Fruit fly (Drosophila melanogaster) whole organism, embryonic: ENCODE data around the gene cry.

Experiments
- ATbp ChIP-seq: fragments of 200-800 bp; sonication (Bioruptor generic); optimal IDR thresholded peaks from 2 replicates; lab custom pipeline; 2017; ENCODE audit warnings: missing biosample characterization, mild to moderate bottlenecking, missing genetic modification characterization, missing genetic modification reagents
- Abd-B ChIP-seq: fragments of 200-800 bp; sonication (Bioruptor generic); optimal IDR thresholded peaks from 2 replicates; lab custom pipeline; 2018; ENCODE audit warnings: missing biosample characterization, mild to moderate bottlenecking, missing genetic modification characterization, moderate library complexity
- Atf6 ChIP-seq: fragments of 200-800 bp; sonication (Bioruptor generic); IDR thresholded peaks from 2 replicates; pipeline ENCODE4 v1.3.6; 2022; ENCODE audit warnings: missing biosample characterization, missing genetic modification characterization
- CG10147 ChIP-seq: fragments of 200-800 bp; sonication (Bioruptor generic); optimal IDR thresholded peaks from 2 replicates; lab custom pipeline; 2019; ENCODE audit warnings: missing biosample characterization, mild to moderate bottlenecking, missing genetic modification characterization, moderate library complexity
- CG10654 ChIP-seq: fragments of 200-800 bp; sonication (Bioruptor generic); optimal IDR thresholded peaks from 2 replicates; lab custom pipeline; 2016; ENCODE audit warnings: missing biosample characterization, missing genetic modification characterization
- CG11456 ChIP-seq: fragments of 200-800 bp; sonication (Bioruptor generic); IDR thresholded peaks from 3 replicates; pipeline ENCODE4 v1.3.6; 2022; ENCODE audit warnings: missing biosample characterization, missing genetic modification characterization
- CG1602 ChIP-seq: fragments of 200-800 bp; sonication (Bioruptor generic); optimal IDR thresholded peaks from 3 replicates; lab custom pipeline; 2016; ENCODE audit warnings: missing biosample characterization, missing genetic modification characterization
- CG16813 ChIP-seq: fragments of 200-800 bp; sonication (Bioruptor generic); IDR thresholded peaks from 3 replicates; pipeline ENCODE4 v1.3.6; 2022; ENCODE audit warnings: missing biosample characterization, missing genetic modification characterization; ENCODE audit not compliant: partially characterized antibody
- CG18262 ChIP-seq: fragments of 200-800 bp; optimal IDR thresholded peaks from 3 replicates; lab custom pipeline; 2019; ENCODE audit warnings: missing biosample characterization, mild to moderate bottlenecking, missing genetic modification characterization, moderate library complexity
- CG3281 ChIP-seq: fragments of 200-800 bp; sonication (Bioruptor generic); optimal IDR thresholded peaks from 3 replicates; lab custom pipeline; 2017; ENCODE audit warnings: missing biosample characterization, mild to moderate bottlenecking, missing genetic modification characterization
- CG34422 ChIP-seq: fragments of 200-800 bp; sonication (Bioruptor generic); IDR thresholded peaks from 3 replicates; pipeline ENCODE4 v1.3.6; 2022; ENCODE audit warnings: missing biosample characterization, missing genetic modification characterization
- CG4424 ChIP-seq: fragments of 200-800 bp; sonication (Bioruptor generic); optimal IDR thresholded peaks from 3 replicates; lab custom pipeline; 2016; ENCODE audit warnings: missing biosample characterization, missing genetic modification characterization
- CG6765 ChIP-seq: fragments of 200-800 bp; sonication (Bioruptor generic); optimal IDR thresholded peaks from 3 replicates; lab custom pipeline; 2017; ENCODE audit warnings: missing biosample characterization, mild to moderate bottlenecking, missing genetic modification characterization
- CG7839 ChIP-seq: fragments of 200-800 bp; sonication (Bioruptor generic); optimal IDR thresholded peaks from 3 replicates; lab custom pipeline; 2018; ENCODE audit warnings: missing biosample characterization, mild to moderate bottlenecking, missing genetic modification characterization, moderate library complexity
- CG7928 ChIP-seq: fragments of 200-800 bp; sonication (Bioruptor generic); optimal IDR thresholded peaks from 2 replicates; lab custom pipeline; 2017; ENCODE audit warnings: missing biosample characterization, mild to moderate bottlenecking, missing genetic modification characterization
- CG9727 ChIP-seq: fragments of 200-800 bp; sonication (Bioruptor generic); optimal IDR thresholded peaks from 3 replicates; lab custom pipeline; 2017; ENCODE audit warnings: missing biosample characterization, mild to moderate bottlenecking, missing genetic modification characterization
- E2f2 ChIP-seq: fragments of 200-800 bp; sonication (Bioruptor generic); IDR thresholded peaks from 2 replicates; pipeline ENCODE4 v1.3.6; 2022; ENCODE audit warnings: missing biosample characterization, missing genetic modification characterization
- Ets65A ChIP-seq: fragments of 200-800 bp; sonication (Bioruptor generic); peaks from one replicate; lab custom pipeline; 2016; ENCODE audit warnings: missing biosample characterization, missing genetic modification characterization
- Hr51 ChIP-seq, 2 experiments: fragments of 200-800 bp; sonication (Bioruptor generic); optimal IDR thresholded peaks; 2 replicates in 1 of 2; 3 replicates in 1 of 2; lab custom pipeline; 2016 to 2018; ENCODE audit warnings: missing biosample characterization in 2 of 2, missing genetic modification characterization in 2 of 2, mild to moderate bottlenecking in 1 of 2, moderate library complexity in 1 of 2
- NFAT ChIP-seq: fragments of 200-800 bp; sonication (Bioruptor generic); IDR thresholded peaks from 2 replicates; pipeline ENCODE4 v1.3.6; 2022; ENCODE audit warnings: missing biosample characterization, missing genetic modification characterization
- Neu2 ChIP-seq: fragments of 200-800 bp; sonication (Bioruptor generic); optimal IDR thresholded peaks from 3 replicates; lab custom pipeline; 2016; ENCODE audit warnings: missing biosample characterization, missing genetic modification characterization, borderline replicate concordance
- Rfx ChIP-seq: fragments of 200-800 bp; sonication (Bioruptor generic); IDR thresholded peaks from 2 replicates; pipeline ENCODE4 v1.3.6; 2022; ENCODE audit warnings: missing biosample characterization, missing genetic modification characterization
- Scr ChIP-seq: fragments of 200-800 bp; sonication (Bioruptor generic); IDR thresholded peaks from 2 replicates; pipeline ENCODE4 v1.3.6; 2022; ENCODE audit warnings: missing biosample characterization, missing genetic modification characterization; ENCODE audit not compliant: partially characterized antibody
- Stat92E ChIP-seq, 3 experiments: fragments of >200 bp in 2 of 3; fragments of 200-800 bp in 1 of 3; sonication (Bioruptor generic) in 1 of 3; optimal IDR thresholded peaks; 2 replicates each; lab custom pipeline; 2017 to 2019; ENCODE audit warnings: missing biosample characterization in 3 of 3, missing genetic modification characterization in 3 of 3, mild to moderate bottlenecking in 1 of 3, moderate library complexity in 1 of 3
- al ChIP-seq: fragments of 200-800 bp; sonication (Bioruptor generic); IDR thresholded peaks from 2 replicates; pipeline ENCODE4 v1.3.6; 2022; ENCODE audit warnings: missing biosample characterization, missing genetic modification characterization
- az2 ChIP-seq: fragments of 200-800 bp; sonication (Bioruptor generic); optimal IDR thresholded peaks from 3 replicates; lab custom pipeline; 2016; ENCODE audit warnings: missing biosample characterization, missing genetic modification characterization
- bab2 ChIP-seq: fragments of 200-800 bp; sonication (Bioruptor generic); optimal IDR thresholded peaks from 2 replicates; lab custom pipeline; 2016; ENCODE audit warnings: missing biosample characterization, missing genetic modification characterization
- bowl ChIP-seq: fragments of 200-800 bp; sonication (Bioruptor generic); IDR thresholded peaks from 2 replicates; pipeline ENCODE4 v1.3.6; 2022; ENCODE audit warnings: missing biosample characterization, missing genetic modification characterization
- caup ChIP-seq: fragments of 200-800 bp; sonication (Bioruptor generic); optimal IDR thresholded peaks from 3 replicates; lab custom pipeline; 2017; ENCODE audit warnings: missing biosample characterization, mild to moderate bottlenecking, missing genetic modification characterization, moderate library complexity; ENCODE audit not compliant: severe bottlenecking
- disco-r ChIP-seq: fragments of 200-800 bp; sonication (Bioruptor generic); optimal IDR thresholded peaks from 2 replicates; lab custom pipeline; 2016; ENCODE audit warnings: missing biosample characterization, missing genetic modification characterization
- eve ChIP-seq, 2 experiments: fragments of >200 bp; optimal IDR thresholded peaks; 2 replicates each; lab custom pipeline; 2017; ENCODE audit warnings: missing biosample characterization in 2 of 2, missing genetic modification characterization in 2 of 2
- h ChIP-seq: fragments of >200 bp; optimal IDR thresholded peaks from 2 replicates; lab custom pipeline; 2017
- hkb ChIP-seq, 2 experiments: fragments of 200-800 bp in 1 of 2; fragments of >200 bp in 1 of 2; sonication (Bioruptor generic) in 1 of 2; IDR thresholded peaks in 1 of 2; optimal IDR thresholded peaks in 1 of 2; 2 replicates each; pipeline versions ENCODE4 v1.3.6 to Lab custom; 2017 to 2022; ENCODE audit warnings: missing biosample characterization in 1 of 2, missing genetic modification characterization in 1 of 2
- mirr ChIP-seq: fragments of 200-800 bp; sonication (Bioruptor generic); optimal IDR thresholded peaks from 3 replicates; lab custom pipeline; 2018; ENCODE audit warnings: missing biosample characterization, mild to moderate bottlenecking, missing genetic modification characterization
- pan ChIP-seq, 4 experiments: fragments of >200 bp in 3 of 4; fragments of 200-800 bp in 1 of 4; sonication (Bioruptor generic) in 1 of 4; optimal IDR thresholded peaks in 3 of 4; IDR thresholded peaks in 1 of 4; 2 replicates each; pipeline versions ENCODE4 v1.3.6 to Lab custom; 2017 to 2022; ENCODE audit warnings: missing biosample characterization in 2 of 4, missing genetic modification characterization in 2 of 4, mixed read lengths in 1 of 4
- slbo ChIP-seq: fragments of 200-800 bp; sonication (Bioruptor generic); IDR thresholded peaks from 2 replicates; pipeline ENCODE4 v1.3.6; 2022; ENCODE audit warnings: missing biosample characterization, missing genetic modification characterization
- sqz ChIP-seq: fragments of 200-800 bp; sonication (Bioruptor generic); optimal IDR thresholded peaks from 3 replicates; lab custom pipeline; 2018; ENCODE audit warnings: missing biosample characterization, mild to moderate bottlenecking, missing genetic modification characterization
- ssp ChIP-seq: fragments of 200-800 bp; sonication (Bioruptor generic); IDR thresholded peaks from 2 replicates; pipeline ENCODE4 v1.3.6; 2022; ENCODE audit warnings: missing biosample characterization, missing genetic modification characterization
- tna ChIP-seq: fragments of 200-800 bp; sonication (Bioruptor generic); IDR thresholded peaks from 2 replicates; pipeline ENCODE4 v1.3.6; 2022; ENCODE audit warnings: missing biosample characterization, missing genetic modification characterization; ENCODE audit not compliant: partially characterized antibody
- trem ChIP-seq: fragments of 200-800 bp; optimal IDR thresholded peaks from 3 replicates; lab custom pipeline; 2019; ENCODE audit warnings: missing biosample characterization, mild to moderate bottlenecking, missing genetic modification characterization, moderate library complexity
- tx ChIP-seq: fragments of 200-800 bp; sonication (Bioruptor generic); optimal IDR thresholded peaks from 2 replicates; lab custom pipeline; 2016; ENCODE audit warnings: missing biosample characterization, missing genetic modification characterization
- unc-4 ChIP-seq: fragments of 200-800 bp; sonication (Bioruptor generic); IDR thresholded peaks from 2 replicates; pipeline ENCODE4 v1.3.6; 2022; ENCODE audit warnings: missing biosample characterization, missing genetic modification characterization; ENCODE audit not compliant: partially characterized antibody

The cry gene

dm6 chr3R:19167521-19167920, 44.4 kb upstream of the cry start:
- TF ChIP-seq Ets65A (peak; percentile 60), CG3281 (GFP tag; lab: Kevin White, UChicago) (no peak), E2f2 (0 out of 2 replicates have a peak, but pooled peaks have one; percentile 6)

DNA sequence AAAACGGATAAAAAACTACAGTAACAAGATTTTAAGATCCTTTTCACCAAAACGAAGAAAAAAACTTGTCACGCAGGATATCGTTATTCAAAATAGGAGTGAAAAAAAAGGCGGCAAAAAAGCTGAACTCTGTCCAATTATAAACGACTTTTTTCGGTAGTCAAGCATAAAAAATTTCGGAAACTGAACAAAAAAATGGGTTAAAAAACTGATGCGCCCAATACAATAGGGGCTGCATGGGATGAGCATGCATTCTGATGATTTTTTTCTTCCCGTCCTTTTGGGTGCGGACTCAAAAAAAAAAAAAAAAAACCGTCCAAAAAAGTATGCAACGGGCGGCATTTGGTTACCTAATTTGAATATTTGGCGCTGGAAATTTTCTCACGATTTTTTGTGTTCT, 37.4 kb upstream of the cry start:
- TF ChIP-seq sqz (GFP tag; lab: Kevin White, UChicago) (peak; percentile 95), al (GFP tag; lab: Robert Waterston, UW) (no peak)

DNA sequence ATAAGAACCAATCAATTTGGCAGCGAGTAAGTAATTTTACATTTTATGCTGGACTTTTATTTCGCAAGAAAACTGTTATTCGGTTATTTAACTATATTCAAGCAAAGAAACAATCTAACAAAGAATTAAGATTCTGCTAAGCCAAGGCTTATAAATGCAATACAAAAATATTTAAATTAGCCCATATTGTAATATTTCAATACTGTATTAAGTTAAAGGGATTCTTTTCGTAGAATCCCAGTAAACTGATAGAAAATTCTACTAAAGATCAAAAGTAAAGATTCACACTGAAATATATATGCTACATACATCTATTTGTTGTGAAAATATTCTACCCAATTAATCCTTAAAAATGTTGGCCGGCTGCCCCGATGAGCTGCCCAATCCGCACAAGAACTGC, 35.3 kb upstream of the cry start, which contains the start of gene CG14282:
Gene CG14282, plus strand, starts transcription at position 301 of the 400 bp plus-strand sequence.
- TF ChIP-seq unc-4 (GFP tag; lab: Robert Waterston, UW) = no peak
- no peak for TF ChIP-seq eve (GFP tag; optimal IDR thresholded peaks at IDR 0.05; lab: Kevin White, UChicago)
- TF ChIP-seq CG7928 (GFP tag; lab: Kevin White, UChicago) = no peak
- TF ChIP-seq CG4424 (GFP tag; lab: Kevin White, UChicago) = no peak
- TF ChIP-seq trem = no peak
- TF ChIP-seq CG16813 (GFP tag; lab: Robert Waterston, UW) = no peak
- no peak for TF ChIP-seq bab2 (GFP tag; lab: Kevin White, UChicago)
- no peak for TF ChIP-seq h (lab: Kevin White, UChicago)
- no peak for TF ChIP-seq CG6765 (GFP tag; lab: Kevin White, UChicago)
- TF ChIP-seq, all 482 proteins: peak for 0

dm6 chr3R:19180263-19180893, 31.6 kb upstream of the cry start, which contains the start of the genes CG5555 and myd:
TSS of gene CG5555 (minus strand) at chr3R:19180538.
TSS of gene myd (plus strand) at chr3R:19180659.
- TF ChIP-seq CG1602 (no peak), bowl (GFP tag; lab: Robert Waterston, UW) (peak; percentile 19; the same call in 1 of the 2 replicates), sqz (GFP tag; lab: Kevin White, UChicago) (no peak), CG34422 (GFP tag; lab: Robert Waterston, UW) (peak; percentile 39; the same call in 1 of the 3 replicates), CG9727 (GFP tag; lab: Kevin White, UChicago) (no peak), caup (GFP tag; lab: Kevin White, UChicago) (peak; percentile 26), ATbp (GFP tag; lab: Kevin White, UChicago) (no peak), tx (GFP tag; lab: Kevin White, UChicago) (peak; percentile 27), hkb (optimal IDR thresholded peaks at IDR 0.05; lab: Kevin White, UChicago) (no peak), hkb (GFP tag; IDR thresholded peaks at IDR 0.05; lab: Robert Waterston, UW) (peak; percentile 38; the same call in 1 of the 2 replicates), CG10654 (GFP tag; lab: Kevin White, UChicago) (no peak), NFAT (GFP tag; lab: Robert Waterston, UW) (0 out of 2 replicates have a peak, but pooled peaks have one; percentile 48), CG7839 (tag; lab: Kevin White, UChicago) (peak; percentile 59), CG11456 (0 out of 3 replicates have a peak, but pooled peaks have one; percentile 27), az2 (peak; percentile 17), Abd-B (GFP tag; lab: Kevin White, UChicago) (no peak), disco-r (GFP tag; lab: Kevin White, UChicago) (peak; percentile 57), mirr (peak; percentile 21), slbo (GFP tag; lab: Robert Waterston, UW) (peak; percentile 51; the same call in 1 of the 2 replicates), Scr (GFP tag; lab: Robert Waterston, UW) (peak; percentile 77), pan (optimal IDR thresholded peaks at IDR 0.05; lab: Kevin White, UChicago) (no peak), pan (GFP tag; optimal IDR thresholded peaks at IDR 0.05 in 1 of 2, IDR thresholded peaks at IDR 0.05 in 1 of 2) (peak in 1 of 2 experiments; percentile 48), CG18262 (tag; lab: Kevin White, UChicago) (peak; percentile 11), Atf6 (peak; percentile 74), tna (peak; percentile 85), CG10147 (GFP tag; lab: Kevin White, UChicago) (peak; percentile 0), Neu2 (GFP tag; lab: Kevin White, UChicago) (no peak), ssp (GFP tag; lab: Robert Waterston, UW) (no peak), Hr51 (GFP tag; optimal IDR thresholded peaks at IDR 0.05; lab: Kevin White, UChicago) (peak in 1 of 2 experiments; percentile 38), Rfx (GFP tag; lab: Robert Waterston, UW) (peak; percentile 62), Stat92E (GFP tag; optimal IDR thresholded peaks at IDR 0.05; lab: Kevin White, UChicago) (peak in 1 of 3 experiments; percentile 22)
